Worm (Caenorhabditis elegans) whole organism, late embryonic: Measurements from ENCODE around the gene C17C3.5.

Source experiments
- F13H6.1 ChIP-seq: sonication (generic microtip); optimal IDR thresholded peaks from 2 replicates; lab custom pipeline; 2016; ENCODE audit warnings: missing genetic modification characterization, missing compliant biosample characterization
- K02D7.2 ChIP-seq: sonication (generic microtip); optimal IDR thresholded peaks from 2 replicates; lab custom pipeline; 2017; ENCODE audit warnings: mild to moderate bottlenecking, missing genetic modification characterization, missing compliant biosample characterization
- Y22D7AL.16 ChIP-seq: sonication (generic microtip); optimal IDR thresholded peaks from 2 replicates; lab custom pipeline; 2016; ENCODE audit warnings: missing genetic modification characterization, missing compliant biosample characterization
- ama-1 ChIP-seq: fragments of 150-350 bp; optimal IDR thresholded peaks from 2 replicates; lab custom pipeline; 2014
- ceh-14 ChIP-seq: sonication (generic microtip); optimal IDR thresholded peaks from 2 replicates; lab custom pipeline; 2016; ENCODE audit warnings: missing genotype, missing genetic modification characterization, missing compliant biosample characterization
- ceh-18 ChIP-seq: sonication (generic microtip); optimal IDR thresholded peaks from 2 replicates; lab custom pipeline; 2016; ENCODE audit warnings: missing genetic modification characterization, missing compliant biosample characterization
- ceh-2 ChIP-seq: sonication (generic microtip); optimal IDR thresholded peaks from 2 replicates; lab custom pipeline; 2016; ENCODE audit warnings: missing genotype, missing genetic modification characterization, missing compliant biosample characterization
- ceh-24 ChIP-seq: sonication (generic microtip); optimal IDR thresholded peaks from 2 replicates; lab custom pipeline; 2016; ENCODE audit warnings: mild to moderate bottlenecking, missing genetic modification characterization, missing compliant biosample characterization
- ceh-30 ChIP-seq: fragments of 150-350 bp; optimal IDR thresholded peaks from 2 replicates; lab custom pipeline; 2014; ENCODE audit warnings: missing biosample characterization, missing genetic modification characterization
- ceh-45 ChIP-seq: fragments of 200-800 bp; sonication (Bioruptor generic); IDR thresholded peaks from 2 replicates; pipeline ENCODE4 v1.3.6; 2022; ENCODE audit warnings: missing genetic modification reagents, missing genetic modification characterization, missing compliant biosample characterization
- ceh-48 ChIP-seq: sonication (generic microtip); optimal IDR thresholded peaks from 2 replicates; lab custom pipeline; 2016; ENCODE audit warnings: missing genetic modification characterization, inconsistent platforms, missing compliant biosample characterization
- che-1 ChIP-seq: sonication (generic microtip); optimal IDR thresholded peaks from 2 replicates; lab custom pipeline; 2016; ENCODE audit warnings: mild to moderate bottlenecking, missing genetic modification characterization, missing compliant biosample characterization
- dve-1 ChIP-seq: sonication (generic microtip); optimal IDR thresholded peaks from 2 replicates; lab custom pipeline; 2017; ENCODE audit warnings: antibody characterized with exemption, mild to moderate bottlenecking, missing genetic modification characterization, missing compliant biosample characterization
- elt-4 ChIP-seq: sonication (generic microtip); optimal IDR thresholded peaks from 2 replicates; lab custom pipeline; 2016; ENCODE audit warnings: missing genetic modification characterization, missing compliant biosample characterization
- ets-4 ChIP-seq: sonication (generic microtip); optimal IDR thresholded peaks from 2 replicates; lab custom pipeline; 2016; ENCODE audit warnings: missing genetic modification characterization, missing compliant biosample characterization
- eyg-1 ChIP-seq: sonication (generic microtip); optimal IDR thresholded peaks from 2 replicates; lab custom pipeline; 2016; ENCODE audit warnings: missing genotype, missing genetic modification characterization, missing compliant biosample characterization
- fax-1 ChIP-seq: sonication (generic microtip); optimal IDR thresholded peaks from 2 replicates; lab custom pipeline; 2016; ENCODE audit warnings: missing genotype, missing genetic modification characterization, missing compliant biosample characterization
- gmeb-2 ChIP-seq: sonication (generic microtip); optimal IDR thresholded peaks from 2 replicates; lab custom pipeline; 2016; ENCODE audit warnings: missing genetic modification characterization, inconsistent platforms, missing compliant biosample characterization
- hlh-13 ChIP-seq: fragments of 200-800 bp; sonication (Bioruptor generic); optimal IDR thresholded peaks from 2 replicates; lab custom pipeline; 2018; ENCODE audit warnings: mild to moderate bottlenecking, missing genetic modification characterization, missing compliant biosample characterization
- hlh-30 ChIP-seq: sonication (generic microtip); optimal IDR thresholded peaks from 2 replicates; lab custom pipeline; 2017; ENCODE audit warnings: antibody characterized with exemption, missing genetic modification characterization, missing compliant biosample characterization; ENCODE audit not compliant: insufficient read depth
- mec-3 ChIP-seq: sonication (generic microtip); optimal IDR thresholded peaks from 2 replicates; lab custom pipeline; 2016; ENCODE audit warnings: borderline replicate concordance, missing genetic modification characterization, missing compliant biosample characterization
- nfya-1 ChIP-seq: sonication (generic microtip); optimal IDR thresholded peaks from 2 replicates; lab custom pipeline; 2017; ENCODE audit warnings: missing genetic modification characterization, mild to moderate bottlenecking, missing compliant biosample characterization, antibody characterized with exemption, moderate library complexity
- nhr-11 ChIP-seq: fragments of 150-350 bp; optimal IDR thresholded peaks from 2 replicates; lab custom pipeline; 2014; ENCODE audit warnings: missing biosample characterization, missing genetic modification characterization
- npax-4 ChIP-seq: sonication (generic microtip); optimal IDR thresholded peaks from 2 replicates; lab custom pipeline; 2016; ENCODE audit warnings: missing genetic modification characterization, missing compliant biosample characterization
- odd-2 ChIP-seq: sonication (generic microtip); optimal IDR thresholded peaks from 2 replicates; lab custom pipeline; 2017; ENCODE audit warnings: antibody characterized with exemption, mild to moderate bottlenecking, missing genetic modification characterization, missing compliant biosample characterization
- pag-3 ChIP-seq: sonication (generic microtip); optimal IDR thresholded peaks from 2 replicates; lab custom pipeline; 2016; ENCODE audit warnings: missing compliant biosample characterization, missing genetic modification characterization, borderline replicate concordance
- pat-9 ChIP-seq: fragments of 200-800 bp; sonication (Bioruptor generic); optimal IDR thresholded peaks from 2 replicates; lab custom pipeline; 2018; ENCODE audit warnings: mild to moderate bottlenecking, missing genetic modification characterization, moderate library complexity, missing compliant biosample characterization
- pax-1 ChIP-seq: fragments of 150-350 bp; optimal IDR thresholded peaks from 2 replicates; lab custom pipeline; 2014; ENCODE audit warnings: missing biosample characterization, missing genetic modification characterization
- pha-2 ChIP-seq: sonication (generic microtip); optimal IDR thresholded peaks from 2 replicates; lab custom pipeline; 2017; ENCODE audit warnings: mild to moderate bottlenecking, missing genetic modification characterization, missing compliant biosample characterization
- pha-4 ChIP-seq: fragments of 150-350 bp; optimal IDR thresholded peaks from 2 replicates; lab custom pipeline; 2018; ENCODE audit warnings: missing biosample characterization, missing genetic modification reagents, missing genetic modification characterization
- pqm-1 ChIP-seq: sonication (generic microtip); optimal IDR thresholded peaks from 2 replicates; lab custom pipeline; 2016; ENCODE audit warnings: missing genetic modification characterization, missing compliant biosample characterization
- sox-2 ChIP-seq: fragments of 200-800 bp; sonication (Bioruptor generic); IDR thresholded peaks from 2 replicates; pipeline ENCODE4 v1.3.6; 2022; ENCODE audit warnings: missing genetic modification reagents, missing genetic modification characterization, missing compliant biosample characterization
- sox-4 ChIP-seq: sonication (generic microtip); optimal IDR thresholded peaks from 2 replicates; lab custom pipeline; 2017; ENCODE audit warnings: mild to moderate bottlenecking, missing genetic modification characterization, inconsistent platforms, missing compliant biosample characterization
- syd-9 ChIP-seq: sonication (generic microtip); optimal IDR thresholded peaks from 2 replicates; lab custom pipeline; 2016; ENCODE audit warnings: mild to moderate bottlenecking, missing genetic modification characterization, moderate library complexity, missing compliant biosample characterization
- tbx-2 ChIP-seq: sonication (generic microtip); optimal IDR thresholded peaks from 2 replicates; lab custom pipeline; 2016; ENCODE audit warnings: missing genetic modification characterization, missing compliant biosample characterization
- tbx-7 ChIP-seq: sonication (generic microtip); optimal IDR thresholded peaks from 2 replicates; lab custom pipeline; 2016; ENCODE audit warnings: missing genotype, missing genetic modification characterization, missing compliant biosample characterization
- ttx-3 ChIP-seq: sonication (generic microtip); optimal IDR thresholded peaks from 2 replicates; lab custom pipeline; 2016; ENCODE audit warnings: missing genetic modification reagents, missing genetic modification characterization, missing compliant biosample characterization
- unc-3 ChIP-seq, 2 experiments: fragments of 200-800 bp in 1 of 2; sonication (Bioruptor generic) in 1 of 2; sonication (generic microtip) in 1 of 2; conservative IDR thresholded peaks in 1 of 2; optimal IDR thresholded peaks in 1 of 2; 2 replicates each; pipeline versions ENCODE4 v1.3.6 to Lab custom; 2016 to 2022; ENCODE audit warnings: missing compliant biosample characterization in 2 of 2, missing genetic modification characterization in 2 of 2, missing genetic modification reagents in 1 of 2
- unc-42 ChIP-seq: sonication (generic microtip); optimal IDR thresholded peaks from 2 replicates; lab custom pipeline; 2016; ENCODE audit warnings: missing genotype, missing genetic modification characterization, missing compliant biosample characterization
- zip-5 ChIP-seq: sonication (generic microtip); optimal IDR thresholded peaks from 2 replicates; lab custom pipeline; 2016; ENCODE audit warnings: missing genetic modification characterization, missing compliant biosample characterization
- ztf-16 ChIP-seq: sonication (generic microtip); optimal IDR thresholded peaks from 2 replicates; lab custom pipeline; 2017; ENCODE audit warnings: missing genetic modification characterization, missing compliant biosample characterization

The C17C3.5 gene

DNA sequence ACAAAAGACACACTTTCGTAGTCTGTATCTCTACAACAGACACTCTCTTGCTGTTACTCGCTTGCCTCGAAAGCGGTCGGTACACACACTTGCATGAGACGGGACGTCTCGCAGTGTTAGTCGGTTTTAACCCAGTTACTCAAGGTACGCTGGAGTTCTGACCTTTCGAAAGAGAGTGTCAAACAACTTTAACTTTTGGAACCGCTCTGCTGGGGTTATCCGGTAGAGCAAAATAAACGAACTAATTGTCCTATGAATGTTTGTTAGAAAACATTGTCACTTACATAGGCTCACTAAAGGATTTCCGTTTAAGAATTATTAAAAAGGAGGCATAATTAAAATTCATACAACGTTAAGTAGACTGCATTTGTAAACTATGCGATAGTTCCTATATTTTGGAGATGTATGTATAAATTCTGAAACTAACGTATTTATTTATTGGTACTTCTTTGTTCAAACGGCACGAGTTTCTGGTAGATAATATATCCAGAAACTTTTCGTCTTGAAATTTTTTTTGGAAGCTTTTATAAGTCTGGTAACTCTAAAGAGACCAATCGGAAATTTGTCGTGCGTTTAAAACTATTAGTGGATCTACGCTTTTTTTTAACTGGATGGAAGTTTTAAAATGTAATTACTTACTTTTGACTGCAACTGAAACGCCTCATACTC lies 8.0 kb upstream of the C17C3.5 start (continued):
- TF ChIP-seq nfya-1 (tag; lab: Kevin White, UChicago) (peak; percentile 89), npax-4 (tag; lab: Kevin White, UChicago) (peak; percentile 49), zip-5 (peak; percentile 31), K02D7.2 (tag; lab: Kevin White, UChicago) (peak; percentile 71), ama-1 (lab: Kevin White, UChicago) (peak; percentile 99), ets-4 (tag; lab: Kevin White, UChicago) (peak; percentile 63), pax-1 (tag; lab: Kevin White, UChicago) (peak; percentile 59), eyg-1 (tag; lab: Kevin White, UChicago) (peak; percentile 51), F13H6.1 (tag; lab: Kevin White, UChicago) (peak; percentile 44), hlh-30 (tag; lab: Kevin White, UChicago) (peak; percentile 3), elt-4 (tag; lab: Kevin White, UChicago) (no peak), che-1 (tag; lab: Kevin White, UChicago) (peak; percentile 59), odd-2 (tag; lab: Kevin White, UChicago) (no peak), ztf-16 (tag; lab: Kevin White, UChicago) (peak; percentile 77), unc-3 (GFP tag; conservative IDR thresholded peaks at IDR 0.05; lab: Robert Waterston, UW) (peak; percentile 59), unc-3 (tag; optimal IDR thresholded peaks at IDR 0.05; lab: Kevin White, UChicago) (peak; percentile 55), pha-4 (no peak), fax-1 (peak; percentile 68), pqm-1 (tag; lab: Kevin White, UChicago) (peak; percentile 77), pha-2 (peak; percentile 80), mec-3 (tag; lab: Kevin White, UChicago) (no peak), sox-4 (tag; lab: Kevin White, UChicago) (peak; percentile 68), pat-9 (peak; percentile 79), sox-2 (peak; percentile 57), ceh-18 (tag; lab: Kevin White, UChicago) (peak; percentile 95), ceh-45 (GFP tag; lab: Robert Waterston, UW) (no peak), nhr-11 (tag; lab: Kevin White, UChicago) (peak; percentile 75), tbx-2 (tag; lab: Kevin White, UChicago) (peak; percentile 95), ceh-24 (tag; lab: Kevin White, UChicago) (peak; percentile 23), ceh-14 (tag; lab: Kevin White, UChicago) (peak; percentile 90)

DNA sequence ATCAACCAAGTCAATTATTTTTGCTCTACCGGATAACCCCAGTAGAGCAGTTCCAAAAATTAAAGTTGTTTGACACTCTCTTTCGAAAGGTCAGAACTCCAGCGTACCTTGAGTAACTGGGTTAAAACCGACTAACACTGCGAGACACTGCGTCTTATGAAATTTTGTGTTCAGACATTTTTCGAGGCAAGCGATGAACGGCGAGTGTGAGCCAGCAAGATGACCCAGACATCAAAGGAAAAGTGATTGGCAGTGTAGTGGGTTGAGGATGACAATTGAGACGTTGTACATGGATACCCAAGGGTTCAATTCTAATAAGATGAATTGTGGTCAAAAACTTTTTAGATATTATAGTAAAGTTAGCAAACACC lies 7.5 kb upstream of the C17C3.5 start:
- TF ChIP-seq tbx-7 (tag; lab: Kevin White, UChicago) (no peak), F13H6.1 (tag; lab: Kevin White, UChicago) (no peak), eyg-1 (tag; lab: Kevin White, UChicago) (no peak)

DNA sequence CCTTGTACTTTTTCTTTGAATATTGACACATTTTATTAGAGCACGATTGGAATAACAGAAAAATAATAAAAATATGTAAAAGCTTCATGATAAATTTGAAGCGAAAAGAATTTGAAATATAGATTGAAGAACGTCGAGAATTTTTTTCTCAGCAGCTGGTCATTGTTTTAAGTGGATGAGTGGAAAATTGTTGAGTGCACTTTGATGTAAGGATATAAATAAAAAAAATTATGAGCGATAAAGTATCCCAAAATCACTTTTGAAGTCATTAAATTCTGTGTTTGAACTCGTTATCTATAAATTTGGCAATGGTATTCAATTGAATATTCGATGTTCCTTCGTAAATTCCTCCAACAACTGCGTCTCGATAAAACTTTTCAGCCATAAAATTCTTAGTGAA lies 6.9 kb upstream of the C17C3.5 start, which contains the start of gene ins-13:
TSS of gene ins-13 (minus strand) at position 101 of the 400 bp plus-strand sequence.
- TF ChIP-seq gmeb-2: no peak
- TF ChIP-seq unc-42: no peak
- no peak for TF ChIP-seq ceh-2 (tag; lab: Kevin White, UChicago)
- TF ChIP-seq dve-1 (tag; lab: Kevin White, UChicago): no peak
- TF ChIP-seq ztf-16 (tag; lab: Kevin White, UChicago): no peak
- no peak for TF ChIP-seq pag-3
- TF ChIP-seq sox-4 (tag; lab: Kevin White, UChicago): no peak
- no peak for TF ChIP-seq pax-1 (tag; lab: Kevin White, UChicago)
- no peak for TF ChIP-seq tbx-2 (tag; lab: Kevin White, UChicago)
- no peak for TF ChIP-seq hlh-13 (GFP tag; lab: Kevin White, UChicago)
- TF ChIP-seq ceh-48: no peak
- no peak for TF ChIP-seq syd-9 (tag; lab: Kevin White, UChicago)
- no peak for TF ChIP-seq ceh-18 (tag; lab: Kevin White, UChicago)
- no peak for TF ChIP-seq ttx-3
- no peak for TF ChIP-seq ceh-30 (tag; lab: Kevin White, UChicago)
- TF ChIP-seq npax-4 (tag; lab: Kevin White, UChicago): no peak
- no peak for TF ChIP-seq Y22D7AL.16 (tag; lab: Kevin White, UChicago)
